Worm (Caenorhabditis elegans) whole organism, young adult: ENCODE results near the gene F13H10.3.
A peak's percentile ranks its signal among the peaks of the same experiment; 100 is the strongest.

Source experiments
- B0019.2 ChIP-seq: fragments of 200-800 bp; sonication (Bioruptor generic); conservative IDR thresholded peaks from 2 replicates; pipeline ENCODE4 v1.3.6; 2022; ENCODE audit warnings: missing genetic modification reagents, missing genetic modification characterization, missing compliant biosample characterization
- B0336.3 ChIP-seq: fragments of 200-800 bp; sonication (Bioruptor generic); IDR thresholded peaks from 2 replicates; pipeline ENCODE4 v1.3.6; 2022; ENCODE audit warnings: missing genetic modification characterization, missing compliant biosample characterization
- C17E4.6 ChIP-seq: fragments of 200-800 bp; sonication (Bioruptor generic); IDR thresholded peaks from 2 replicates; pipeline ENCODE4 v1.3.6; 2022; ENCODE audit warnings: missing genetic modification reagents, missing genetic modification characterization, missing compliant biosample characterization
- F22D6.2 ChIP-seq: sonication (generic microtip); optimal IDR thresholded peaks from 2 replicates; lab custom pipeline; 2016; ENCODE audit warnings: mild to moderate bottlenecking, missing genetic modification characterization, missing compliant biosample characterization
- F39B2.1 ChIP-seq: fragments of 200-800 bp; sonication (Bioruptor generic); IDR thresholded peaks from 2 replicates; pipeline ENCODE4 v1.3.6; 2022; ENCODE audit warnings: missing genetic modification reagents, missing genetic modification characterization, missing compliant biosample characterization
- F57C9.4 ChIP-seq: sonication (generic microtip); optimal IDR thresholded peaks from 2 replicates; lab custom pipeline; 2017; ENCODE audit warnings: mild to moderate bottlenecking, missing genetic modification characterization, missing compliant biosample characterization
- K11D2.4 ChIP-seq: fragments of 200-800 bp; sonication (Bioruptor generic); IDR thresholded peaks from 2 replicates; pipeline ENCODE4 v1.3.6; 2022; ENCODE audit warnings: missing genetic modification reagents, missing genetic modification characterization, missing compliant biosample characterization
- T26A5.8 ChIP-seq: sonication (generic microtip); optimal IDR thresholded peaks from 2 replicates; lab custom pipeline; 2016; ENCODE audit warnings: missing genetic modification characterization, missing compliant biosample characterization
- Y56A3A.18 ChIP-seq: fragments of 200-800 bp; sonication (Bioruptor generic); IDR thresholded peaks from 2 replicates; pipeline ENCODE4 v1.3.6; 2022; ENCODE audit warnings: missing genetic modification reagents, missing genetic modification characterization, missing compliant biosample characterization
- ZK185.1 ChIP-seq: sonication (generic microtip); optimal IDR thresholded peaks from 2 replicates; lab custom pipeline; 2016; ENCODE audit warnings: mild to moderate bottlenecking, missing genetic modification characterization, missing compliant biosample characterization; ENCODE audit not compliant: poor library complexity, severe bottlenecking
- ama-1 ChIP-seq, 3 experiments: fragments of 150-350 bp in 1 of 3; sonication (generic microtip) in 2 of 3; optimal IDR thresholded peaks; 2 replicates each; lab custom pipeline; 2014 to 2018; ENCODE audit warnings: missing biosample characterization in 2 of 3, missing genetic modification characterization in 2 of 3, missing genetic modification reagents in 2 of 3
- athp-1 ChIP-seq: sonication (generic microtip); optimal IDR thresholded peaks from 2 replicates; lab custom pipeline; 2017; ENCODE audit warnings: mild to moderate bottlenecking, missing genetic modification characterization, missing compliant biosample characterization
- bed-2 ChIP-seq: fragments of 200-800 bp; sonication (Bioruptor generic); IDR thresholded peaks from 2 replicates; pipeline ENCODE4 v1.3.6; 2022; ENCODE audit warnings: missing genetic modification reagents, missing genetic modification characterization, missing compliant biosample characterization
- ccch-3 ChIP-seq: fragments of 200-800 bp; sonication (Bioruptor generic); optimal IDR thresholded peaks from 2 replicates; lab custom pipeline; 2018; ENCODE audit warnings: mild to moderate bottlenecking, missing genetic modification characterization, missing compliant biosample characterization
- ceh-40 ChIP-seq: fragments of 200-800 bp; sonication (Bioruptor generic); IDR thresholded peaks from 2 replicates; pipeline ENCODE4 v1.3.6; 2022; ENCODE audit warnings: missing genetic modification characterization, missing compliant biosample characterization
- ceh-79 ChIP-seq: sonication (generic microtip); optimal IDR thresholded peaks from 2 replicates; lab custom pipeline; 2017; ENCODE audit warnings: mild to moderate bottlenecking, missing genetic modification characterization, missing compliant biosample characterization
- ceh-91 ChIP-seq: fragments of 200-800 bp; sonication (Bioruptor generic); IDR thresholded peaks from 2 replicates; pipeline ENCODE4 v1.3.6; 2022; ENCODE audit warnings: missing genetic modification reagents, missing genetic modification characterization, missing compliant biosample characterization
- chd-7 ChIP-seq: sonication (generic microtip); optimal IDR thresholded peaks from 2 replicates; lab custom pipeline; 2016; ENCODE audit warnings: mild to moderate bottlenecking, missing genetic modification characterization, moderate library complexity, missing compliant biosample characterization
- dpff-1 ChIP-seq: sonication (generic microtip); optimal IDR thresholded peaks from 2 replicates; lab custom pipeline; 2017; ENCODE audit warnings: mild to moderate bottlenecking, missing genetic modification characterization, missing compliant biosample characterization
- fkh-3 ChIP-seq: sonication (generic microtip); optimal IDR thresholded peaks from 2 replicates; lab custom pipeline; 2016; ENCODE audit warnings: mild to moderate bottlenecking, missing genetic modification characterization, missing compliant biosample characterization
- hlh-12 ChIP-seq: sonication (generic microtip); optimal IDR thresholded peaks from 2 replicates; lab custom pipeline; 2016; ENCODE audit warnings: missing genetic modification characterization, missing compliant biosample characterization
- hmg-20 ChIP-seq: fragments of 200-800 bp; sonication (Bioruptor generic); IDR thresholded peaks from 2 replicates; pipeline ENCODE4 v1.3.6; 2022; ENCODE audit warnings: missing genetic modification reagents, missing genetic modification characterization, missing compliant biosample characterization
- lin-40 ChIP-seq: sonication (generic microtip); optimal IDR thresholded peaks from 2 replicates; lab custom pipeline; 2016; ENCODE audit warnings: missing genetic modification characterization, mild to moderate bottlenecking, missing compliant biosample characterization, missing genotype, missing genetic modification reagents
- lsy-27 ChIP-seq: sonication (generic microtip); optimal IDR thresholded peaks from 2 replicates; lab custom pipeline; 2017; ENCODE audit warnings: missing genetic modification characterization, mild to moderate bottlenecking, missing compliant biosample characterization, antibody characterized with exemption, missing genotype, borderline replicate concordance; ENCODE audit not compliant: insufficient read depth
- mes-4 ChIP-seq: sonication (generic microtip); optimal IDR thresholded peaks from 2 replicates; lab custom pipeline; 2016; ENCODE audit warnings: missing genotype, missing genetic modification characterization, missing compliant biosample characterization
- mxl-1 ChIP-seq: sonication (generic microtip); optimal IDR thresholded peaks from 2 replicates; lab custom pipeline; 2016; ENCODE audit warnings: missing genetic modification characterization, missing compliant biosample characterization
- nhr-80 ChIP-seq: sonication (generic microtip); optimal IDR thresholded peaks from 2 replicates; lab custom pipeline; 2016; ENCODE audit warnings: missing genetic modification characterization, missing compliant biosample characterization
- nhr-90 ChIP-seq: sonication (generic microtip); optimal IDR thresholded peaks from 2 replicates; lab custom pipeline; 2016; ENCODE audit warnings: missing genotype, mild to moderate bottlenecking, missing genetic modification characterization, missing compliant biosample characterization
- pbrm-1 ChIP-seq: fragments of 200-800 bp; sonication (Bioruptor generic); IDR thresholded peaks from 2 replicates; pipeline ENCODE4 v1.3.6; 2022; ENCODE audit warnings: missing genetic modification reagents, missing genetic modification characterization, missing compliant biosample characterization
- rcor-1 ChIP-seq: fragments of 200-800 bp; sonication (Bioruptor generic); IDR thresholded peaks from 2 replicates; pipeline ENCODE4 v1.3.6; 2022; ENCODE audit warnings: missing genetic modification reagents, missing genetic modification characterization, missing compliant biosample characterization
- rec-8 ChIP-seq, 2 experiments: sonication (generic microtip); optimal IDR thresholded peaks; 2 replicates each; lab custom pipeline; 2016; ENCODE audit warnings: mild to moderate bottlenecking in 2 of 2, missing genetic modification characterization in 2 of 2, missing genetic modification reagents in 2 of 2, missing genotype in 2 of 2, missing biosample characterization in 1 of 2, missing compliant biosample characterization in 1 of 2, moderate library complexity in 1 of 2
- snpc-1.1 ChIP-seq: sonication (generic microtip); optimal IDR thresholded peaks from 2 replicates; lab custom pipeline; 2017; ENCODE audit warnings: missing genetic modification characterization, mild to moderate bottlenecking, missing compliant biosample characterization, antibody characterized with exemption, moderate library complexity, missing genotype, missing genetic modification reagents; ENCODE audit not compliant: insufficient read depth
- snpc-3.4 ChIP-seq: sonication (generic microtip); optimal IDR thresholded peaks from 2 replicates; lab custom pipeline; 2017; ENCODE audit warnings: missing genetic modification characterization, mild to moderate bottlenecking, missing compliant biosample characterization, antibody characterized with exemption, moderate library complexity, missing genotype, missing genetic modification reagents
- snpc-4 ChIP-seq, 5 experiments: fragments of 150-350 bp in 1 of 5; sonication (generic microtip) in 4 of 5; optimal IDR thresholded peaks; 2 replicates each; lab custom pipeline; 2014 to 2018; ENCODE audit warnings: missing genetic modification characterization in 5 of 5, missing biosample characterization in 3 of 5, antibody characterized with exemption in 2 of 5, mild to moderate bottlenecking in 2 of 5, missing compliant biosample characterization in 2 of 5, missing genotype in 2 of 5, moderate library complexity in 2 of 5, missing genetic modification reagents in 1 of 5
- tbx-9 ChIP-seq: sonication (generic microtip); optimal IDR thresholded peaks from 2 replicates; lab custom pipeline; 2016; ENCODE audit warnings: borderline replicate concordance, missing genetic modification characterization, inconsistent platforms, missing compliant biosample characterization
- tlf-1 ChIP-seq: fragments of 200-800 bp; sonication (Bioruptor generic); optimal IDR thresholded peaks from 2 replicates; lab custom pipeline; 2018; ENCODE audit warnings: mild to moderate bottlenecking, missing genetic modification characterization, missing compliant biosample characterization
- unc-62 ChIP-seq: fragments of 150-350 bp; optimal IDR thresholded peaks from 2 replicates; lab custom pipeline; 2014; ENCODE audit warnings: missing biosample characterization, missing genetic modification reagents, missing genetic modification characterization
- zfh-2 ChIP-seq: fragments of 200-800 bp; sonication (Bioruptor generic); conservative IDR thresholded peaks from 2 replicates; pipeline ENCODE4 v1.3.6; 2022; ENCODE audit warnings: missing genetic modification reagents, missing genetic modification characterization, missing compliant biosample characterization
- ztf-3 ChIP-seq: fragments of 200-800 bp; sonication (Bioruptor generic); optimal IDR thresholded peaks from 2 replicates; lab custom pipeline; 2018; ENCODE audit warnings: mild to moderate bottlenecking, missing genetic modification characterization, missing compliant biosample characterization
- ztf-6 ChIP-seq: fragments of 200-800 bp; sonication (Bioruptor generic); IDR thresholded peaks from 2 replicates; pipeline ENCODE4 v1.3.6; 2022; ENCODE audit warnings: missing genetic modification reagents, missing genetic modification characterization, missing compliant biosample characterization

The F13H10.3 gene

ce11 chrIV:11025941-11026340 lies 10.2 kb upstream of the F13H10.3 start (continued):
- TF ChIP-seq C17E4.6 (GFP tag; lab: Robert Waterston, UW) (peak; percentile 43; the same call in 1 of the 2 replicates), chd-7 (peak; percentile 96), F57C9.4 (peak; percentile 82), B0019.2 (GFP tag; lab: Robert Waterston, UW) (peak; percentile 68), fkh-3 (tag; lab: Kevin White, UChicago) (peak; percentile 96), lsy-27 (tag; lab: Kevin White, UChicago) (peak; percentile 33), ceh-79 (tag; lab: Kevin White, UChicago) (peak; percentile 93), pbrm-1 (GFP tag; lab: Robert Waterston, UW) (peak; percentile 89), ama-1 (optimal IDR thresholded peaks at IDR 0.05; lab: Kevin White, UChicago) (peak; percentile 55), ama-1 (GFP tag; optimal IDR thresholded peaks at IDR 0.05; lab: Kevin White, UChicago) (peak; percentile 41 to 76), rec-8 (tag; optimal IDR thresholded peaks at IDR 0.05; lab: Kevin White, UChicago) (peak; percentile 83 to 92), snpc-1.1 (tag; lab: Kevin White, UChicago) (peak; percentile 53), ztf-3 (GFP tag; lab: Kevin White, UChicago) (peak; percentile 29), athp-1 (tag; lab: Kevin White, UChicago) (peak; percentile 93), snpc-4 (GFP tag; optimal IDR thresholded peaks at IDR 0.05; lab: Kevin White, UChicago) (peak; percentile 68), snpc-4 (tag; optimal IDR thresholded peaks at IDR 0.05; lab: Kevin White, UChicago) (peak in 3 of 4 experiments; percentile 63 to 76 (median 74)), snpc-3.4 (peak; percentile 86), tlf-1 (GFP tag; lab: Kevin White, UChicago) (peak; percentile 70), T26A5.8 (tag; lab: Kevin White, UChicago) (peak; percentile 80), Y56A3A.18 (GFP tag; lab: Robert Waterston, UW) (0 out of 2 replicates have a peak, but pooled peaks have one; percentile 43), dpff-1 (tag; lab: Kevin White, UChicago) (peak; percentile 86), rcor-1 (GFP tag; lab: Robert Waterston, UW) (peak; percentile 79), bed-2 (GFP tag; lab: Robert Waterston, UW) (peak; percentile 72; the same call in 1 of the 2 replicates), zfh-2 (no peak; the same call in 1 of the 2 replicates), ceh-91 (GFP tag; lab: Robert Waterston, UW) (peak; percentile 47), ccch-3 (GFP tag; lab: Kevin White, UChicago) (no peak), ceh-40 (peak; percentile 92; the same call in 1 of the 2 replicates), K11D2.4 (GFP tag; lab: Robert Waterston, UW) (0 out of 2 replicates have a peak, but pooled peaks have one; percentile 51), nhr-90 (peak; percentile 97), mes-4 (tag; lab: Kevin White, UChicago) (peak; percentile 92), B0336.3 (GFP tag; lab: Robert Waterston, UW) (peak; percentile 90), F39B2.1 (GFP tag; lab: Robert Waterston, UW) (no peak), ztf-6 (GFP tag; lab: Robert Waterston, UW) (no peak), F22D6.2 (tag; lab: Kevin White, UChicago) (peak; percentile 13), hlh-12 (peak; percentile 81), nhr-80 (peak; percentile 25), tbx-9 (tag; lab: Kevin White, UChicago) (peak; percentile 88), unc-62 (GFP tag; lab: Kevin White, UChicago) (no peak), mxl-1 (tag; lab: Kevin White, UChicago) (peak; percentile 95), hmg-20 (peak; percentile 73), lin-40 (tag; lab: Kevin White, UChicago) (no peak), ZK185.1 (tag; lab: Kevin White, UChicago) (peak; percentile 88)
